Worm (Caenorhabditis elegans): Measurements from ENCODE around the gene tald-1.

ce11 chrIV:4357296-4357695 lies 29.2 kb upstream of the tald-1 start, which contains the start of gene sars-2:
- TF ChIP-seq pha-4 (tag; optimal IDR thresholded peaks at IDR 0.05) (peak; percentile 76), aly-2 (tag; optimal IDR thresholded peaks at IDR 0.05) (no peak), ztf-11 (tag; optimal IDR thresholded peaks at IDR 0.05) (no peak), nhr-76 (tag; optimal IDR thresholded peaks at IDR 0.05) (no peak), nhr-237 (tag; optimal IDR thresholded peaks at IDR 0.05) (no peak), nfya-1 (tag; optimal IDR thresholded peaks at IDR 0.05; ENCODE audit: insufficient read depth) (peak; percentile 59), zag-1 (tag; optimal IDR thresholded peaks at IDR 0.05) (no peak)

Measured in whole organism, L3 larva.